Worm (Caenorhabditis elegans) whole organism, L4 larva: ENCODE measurements around the gene cpt-2.

Experiments used
- Y48G9A.11 ChIP-seq: fragments of 200-800 bp; sonication (Bioruptor generic); IDR thresholded peaks from 2 replicates; pipeline ENCODE4 v1.3.6; 2022; ENCODE audit warnings: missing genetic modification reagents, missing genetic modification characterization, missing compliant biosample characterization
- ZK546.5 ChIP-seq, 2 experiments: sonication (generic microtip); optimal IDR thresholded peaks; 2 replicates each; lab custom pipeline; 2017; ENCODE audit warnings: missing biosample characterization in 2 of 2, missing genetic modification characterization in 2 of 2
- daf-16 ChIP-seq, 3 experiments: sonication (generic microtip); optimal IDR thresholded peaks; 2 replicates each; lab custom pipeline; 2016 to 2017; ENCODE audit warnings: missing genetic modification characterization in 3 of 3, missing genetic modification reagents in 3 of 3, mild to moderate bottlenecking in 2 of 3, missing compliant biosample characterization in 2 of 3, missing biosample characterization in 1 of 3, moderate library complexity in 1 of 3
- daf-19 ChIP-seq: fragments of 200-800 bp; sonication (Bioruptor generic); conservative IDR thresholded peaks from 2 replicates; pipeline ENCODE4 v1.3.6; 2022; ENCODE audit warnings: missing genetic modification characterization, missing compliant biosample characterization
- hlh-30 ChIP-seq: sonication (generic microtip); optimal IDR thresholded peaks from 2 replicates; lab custom pipeline; 2017; ENCODE audit warnings: antibody characterized with exemption, mild to moderate bottlenecking, missing genetic modification characterization, missing compliant biosample characterization; ENCODE audit not compliant: insufficient read depth
- lim-7 ChIP-seq: fragments of 200-800 bp; sonication (Bioruptor generic); IDR thresholded peaks from 2 replicates; pipeline ENCODE4 v1.3.6; 2022; ENCODE audit warnings: missing genetic modification characterization, missing compliant biosample characterization
- lin-13 ChIP-seq: fragments of 150-350 bp; optimal IDR thresholded peaks from 2 replicates; lab custom pipeline; 2014; ENCODE audit warnings: missing biosample characterization, missing genetic modification reagents, missing genetic modification characterization
- mxl-2 ChIP-seq: fragments of 200-800 bp; sonication (Bioruptor generic); conservative IDR thresholded peaks from 2 replicates; pipeline ENCODE4 v1.3.6; 2022; ENCODE audit warnings: missing genetic modification reagents, missing genetic modification characterization, missing compliant biosample characterization
- spr-1 ChIP-seq: sonication (generic microtip); optimal IDR thresholded peaks from 2 replicates; lab custom pipeline; 2016; ENCODE audit warnings: mild to moderate bottlenecking, missing genetic modification characterization, missing compliant biosample characterization

- TF ChIP-seq hlh-30, result no peak
- no peak for TF ChIP-seq ZK546.5 (tag; optimal IDR thresholded peaks at IDR 0.05; lab: Kevin White, UChicago)
- TF ChIP-seq daf-16 (GFP tag; optimal IDR thresholded peaks at IDR 0.05; lab: Kevin White, UChicago), result no peak
- TF ChIP-seq daf-16 (tag; optimal IDR thresholded peaks at IDR 0.05; lab: Kevin White, UChicago), result no peak
- no peak for TF ChIP-seq lim-7 (GFP tag; lab: Robert Waterston, UW)
- TF ChIP-seq spr-1 (tag; lab: Kevin White, UChicago), result no peak
- TF ChIP-seq mxl-2 (GFP tag; lab: Robert Waterston, UW), result no peak
- no peak for TF ChIP-seq Y48G9A.11 (GFP tag; lab: Robert Waterston, UW)
- no peak for TF ChIP-seq lin-13 (GFP tag; lab: Kevin White, UChicago)
- TF ChIP-seq daf-19 (GFP tag; lab: Robert Waterston, UW), result no peak
Measured at ce11 chrIV:11212978-11213377, 33.5 kb downstream of the cpt-2 start.
